Worm (Caenorhabditis elegans): Measurements from ENCODE around the gene C07H6.2.

The C07H6.2 gene

ce11 chrIII:7570083-7570695, 49.4 kb downstream of the C07H6.2 start, which contains the start of gene R13A5.7 (continued):
- peak; percentile 68 for TF ChIP-seq nhr-102 (tag; optimal IDR thresholded peaks at IDR 0.05)
- peak; percentile 77 for TF ChIP-seq dmd-6 (GFP tag; IDR thresholded peaks at IDR 0.05)
- TF ChIP-seq nhr-6 (tag; optimal IDR thresholded peaks at IDR 0.05), result peak; percentile 75
- peak; percentile 95 to 96 for TF ChIP-seq mdl-1 (tag; optimal IDR thresholded peaks at IDR 0.05)
- no peak for TF ChIP-seq daf-12 (tag; optimal IDR thresholded peaks at IDR 0.05)
